Worm (Caenorhabditis elegans): ENCODE results near the gene C34C6.10.

Gene C34C6.10

DNA sequence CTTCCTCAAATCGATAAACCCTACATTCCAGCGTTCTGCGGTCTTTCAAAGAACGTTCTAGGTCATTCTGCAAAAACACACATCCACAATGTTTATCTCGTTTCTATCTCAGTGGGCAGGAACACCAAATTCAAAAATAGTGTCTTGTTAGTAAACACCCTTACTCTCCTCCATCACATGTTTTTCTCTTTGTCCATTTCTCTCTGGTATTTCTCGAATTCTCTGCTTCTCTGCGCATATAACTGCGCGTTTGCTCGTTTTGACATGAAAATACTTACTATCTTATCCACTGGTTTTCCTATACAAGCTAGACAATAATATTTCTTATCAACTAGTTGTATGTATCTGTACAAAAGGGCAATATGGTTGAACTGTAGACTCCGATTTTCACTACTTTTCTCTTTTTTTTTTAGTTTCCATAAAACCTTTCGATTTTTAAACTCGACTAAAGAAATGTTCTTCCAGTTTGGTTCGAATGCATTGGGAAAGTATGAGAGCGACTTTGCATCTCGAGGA is 45.0 kb downstream of the C34C6.10 start, which contains the start of gene pyr-1:
Gene pyr-1, plus strand, starts transcription at position 466 of the 516 bp plus-strand sequence.
- TF ChIP-seq lin-13 (tag; optimal IDR thresholded peaks at IDR 0.05) (no peak), sem-2 (GFP tag; optimal IDR thresholded peaks at IDR 0.05) (no peak), nhr-12 (tag; optimal IDR thresholded peaks at IDR 0.05) (no peak), cnd-1 (tag; optimal IDR thresholded peaks at IDR 0.05) (no peak), mls-2 (tag; optimal IDR thresholded peaks at IDR 0.05) (no peak), nhr-237 (tag; optimal IDR thresholded peaks at IDR 0.05) (no peak), M03D4.4 (tag; optimal IDR thresholded peaks at IDR 0.05) (no peak), pha-4 (tag; optimal IDR thresholded peaks at IDR 0.05) (no peak), lin-32 (GFP tag; optimal IDR thresholded peaks at IDR 0.05) (no peak)

- TF ChIP-seq cnd-1 (tag; optimal IDR thresholded peaks at IDR 0.05) (no peak), unc-120 (tag; optimal IDR thresholded peaks at IDR 0.05; ENCODE audit: poor library complexity, severe bottlenecking) (no peak)
Measured at ce11 chrII:8648843-8649242, 46.8 kb downstream of the C34C6.10 start.

ce11 chrII:8646437-8646836 is 49.2 kb downstream of the C34C6.10 start:
- TF ChIP-seq unc-120 (tag; optimal IDR thresholded peaks at IDR 0.05; ENCODE audit: poor library complexity, severe bottlenecking) = no peak
- TF ChIP-seq snpc-4 (tag; optimal IDR thresholded peaks at IDR 0.05) = no peak
- no peak for TF ChIP-seq mls-2 (tag; optimal IDR thresholded peaks at IDR 0.05)
- TF ChIP-seq elt-1 (tag; optimal IDR thresholded peaks at IDR 0.05; ENCODE audit: borderline replicate concordance, insufficient read depth) = no peak
- no peak for TF ChIP-seq ceh-43 (GFP tag; optimal IDR thresholded peaks at IDR 0.05)
